Fruit fly (Drosophila melanogaster) whole organism, embryonic: ENCODE results near the gene Rbbp5.

Experiments used
- Antp ChIP-seq: fragments of 200-800 bp; sonication (Bioruptor generic); optimal IDR thresholded peaks from 3 replicates; lab custom pipeline; 2016; ENCODE audit warnings: missing biosample characterization, missing genetic modification characterization
- CG10209 ChIP-seq: fragments of 200-800 bp; sonication (Bioruptor generic); optimal IDR thresholded peaks from 3 replicates; lab custom pipeline; 2017; ENCODE audit warnings: missing biosample characterization, mild to moderate bottlenecking, missing genetic modification characterization, missing genetic modification reagents
- CG10565 ChIP-seq: fragments of 200-800 bp; sonication (Bioruptor generic); optimal IDR thresholded peaks from 3 replicates; lab custom pipeline; 2016; ENCODE audit warnings: missing biosample characterization, mild to moderate bottlenecking, missing genetic modification characterization
- CG11504 ChIP-seq: fragments of 200-800 bp; sonication (Bioruptor generic); optimal IDR thresholded peaks from 3 replicates; lab custom pipeline; 2019; ENCODE audit warnings: missing biosample characterization, mild to moderate bottlenecking, missing genetic modification characterization, moderate library complexity
- CG11560 ChIP-seq: fragments of 200-800 bp; sonication (Bioruptor generic); IDR thresholded peaks from 3 replicates; pipeline ENCODE4 v1.3.6; 2022; ENCODE audit warnings: missing biosample characterization, missing genetic modification characterization
- CG12219 ChIP-seq: fragments of 200-800 bp; sonication (Bioruptor generic); optimal IDR thresholded peaks from 3 replicates; lab custom pipeline; 2018; ENCODE audit warnings: missing biosample characterization, mild to moderate bottlenecking, missing genetic modification characterization
- CG12744 ChIP-seq: fragments of 200-800 bp; sonication (Bioruptor generic); optimal IDR thresholded peaks from 2 replicates; lab custom pipeline; 2016; ENCODE audit warnings: missing biosample characterization, missing genetic modification characterization
- CG12769 ChIP-seq: fragments of 200-800 bp; sonication (Bioruptor generic); optimal IDR thresholded peaks from 2 replicates; lab custom pipeline; 2019; ENCODE audit warnings: missing biosample characterization, mild to moderate bottlenecking, missing genetic modification characterization, moderate library complexity
- CG13123 ChIP-seq: fragments of 200-800 bp; sonication (Bioruptor generic); optimal IDR thresholded peaks from 2 replicates; lab custom pipeline; 2016; ENCODE audit warnings: missing biosample characterization, missing genetic modification characterization
- CG17186 ChIP-seq: fragments of 200-800 bp; sonication (Bioruptor generic); optimal IDR thresholded peaks from 3 replicates; lab custom pipeline; 2017; ENCODE audit warnings: missing biosample characterization, missing genetic modification reagents, missing genetic modification characterization
- CG17802 ChIP-seq: fragments of 200-800 bp; sonication (Bioruptor generic); optimal IDR thresholded peaks from 2 replicates; lab custom pipeline; 2018; ENCODE audit warnings: missing biosample characterization, mild to moderate bottlenecking, missing genetic modification characterization, moderate library complexity
- CG18476 ChIP-seq: fragments of 200-800 bp; sonication (Bioruptor generic); optimal IDR thresholded peaks from 2 replicates; lab custom pipeline; 2016; ENCODE audit warnings: missing biosample characterization, mild to moderate bottlenecking, missing genetic modification characterization
- CG2199 ChIP-seq: fragments of 200-800 bp; sonication (Bioruptor generic); IDR thresholded peaks from 3 replicates; pipeline ENCODE4 v1.3.6; 2022; ENCODE audit warnings: missing biosample characterization, missing genetic modification characterization
- CG30431 ChIP-seq: fragments of 200-800 bp; sonication (Bioruptor generic); optimal IDR thresholded peaks from 2 replicates; lab custom pipeline; 2017; ENCODE audit warnings: missing biosample characterization, missing genetic modification characterization
- CG3065 ChIP-seq: fragments of 200-800 bp; sonication (Bioruptor generic); optimal IDR thresholded peaks from 2 replicates; lab custom pipeline; 2016; ENCODE audit warnings: missing biosample characterization, missing genetic modification characterization
- CG31365 ChIP-seq: fragments of 200-800 bp; sonication (Bioruptor generic); optimal IDR thresholded peaks from 2 replicates; lab custom pipeline; 2018; ENCODE audit warnings: missing biosample characterization, mild to moderate bottlenecking, missing genetic modification characterization
- CG3163 ChIP-seq: fragments of 200-800 bp; sonication (Bioruptor generic); optimal IDR thresholded peaks from 3 replicates; lab custom pipeline; 2016; ENCODE audit warnings: missing biosample characterization, missing genetic modification characterization
- CG34376 ChIP-seq: fragments of 200-800 bp; sonication (Bioruptor generic); optimal IDR thresholded peaks from 2 replicates; lab custom pipeline; 2018; ENCODE audit warnings: missing biosample characterization, mild to moderate bottlenecking, missing genetic modification characterization
- CG3726 ChIP-seq: fragments of 200-800 bp; sonication (Bioruptor generic); IDR thresholded peaks from 3 replicates; pipeline ENCODE4, ENCODE4 v1.3.6; 2022; ENCODE audit warnings: missing biosample characterization, missing genetic modification characterization
- CG4328 ChIP-seq: fragments of 200-800 bp; sonication (Bioruptor generic); optimal IDR thresholded peaks from 3 replicates; lab custom pipeline; 2017; ENCODE audit warnings: missing biosample characterization, missing genetic modification reagents, missing genetic modification characterization
- CG6765 ChIP-seq: fragments of 200-800 bp; sonication (Bioruptor generic); optimal IDR thresholded peaks from 3 replicates; lab custom pipeline; 2017; ENCODE audit warnings: missing biosample characterization, mild to moderate bottlenecking, missing genetic modification characterization
- CG8089 ChIP-seq: fragments of 200-800 bp; sonication (Bioruptor generic); optimal IDR thresholded peaks from 3 replicates; lab custom pipeline; 2016; ENCODE audit warnings: missing biosample characterization, missing genetic modification characterization
- CG9437 ChIP-seq: fragments of 200-800 bp; sonication (Bioruptor generic); optimal IDR thresholded peaks from 2 replicates; lab custom pipeline; 2018; ENCODE audit warnings: missing biosample characterization, mild to moderate bottlenecking, missing genetic modification characterization
- Dad ChIP-seq: fragments of 200-800 bp; sonication (Bioruptor generic); optimal IDR thresholded peaks from 3 replicates; lab custom pipeline; 2016; ENCODE audit warnings: missing biosample characterization, missing genetic modification characterization
- Ets65A ChIP-seq: fragments of 200-800 bp; sonication (Bioruptor generic); peaks from one replicate; lab custom pipeline; 2016; ENCODE audit warnings: missing biosample characterization, missing genetic modification characterization
- HHEX ChIP-seq: fragments of 200-800 bp; sonication (Bioruptor generic); optimal IDR thresholded peaks from 3 replicates; lab custom pipeline; 2017; ENCODE audit warnings: missing biosample characterization, mild to moderate bottlenecking, missing genetic modification characterization, missing genetic modification reagents
- HLHmδ ChIP-seq: fragments of 200-800 bp; sonication (Bioruptor generic); optimal IDR thresholded peaks from 2 replicates; lab custom pipeline; 2018; ENCODE audit warnings: missing biosample characterization, mild to moderate bottlenecking, missing genetic modification characterization, moderate library complexity
- HmgD ChIP-seq: fragments of 200-800 bp; sonication (Bioruptor generic); optimal IDR thresholded peaks from 3 replicates; lab custom pipeline; 2016; ENCODE audit warnings: missing biosample characterization, missing genetic modification characterization
- Hmr ChIP-seq: fragments of 200-800 bp; sonication (Bioruptor generic); optimal IDR thresholded peaks from 3 replicates; lab custom pipeline; 2017; ENCODE audit warnings: mild to moderate bottlenecking, missing biosample characterization, missing genetic modification reagents, missing genetic modification characterization
- NFAT ChIP-seq: fragments of 200-800 bp; sonication (Bioruptor generic); IDR thresholded peaks from 2 replicates; pipeline ENCODE4 v1.3.6; 2022; ENCODE audit warnings: missing biosample characterization, missing genetic modification characterization
- Optix ChIP-seq: fragments of 200-800 bp; sonication (Bioruptor generic); IDR thresholded peaks from 3 replicates; pipeline ENCODE4 v1.3.6; 2022; ENCODE audit warnings: missing biosample characterization, missing genetic modification characterization
- Sox100B ChIP-seq: fragments of 200-800 bp; sonication (Bioruptor generic); optimal IDR thresholded peaks from 3 replicates; lab custom pipeline; 2018; ENCODE audit warnings: missing biosample characterization, mild to moderate bottlenecking, missing genetic modification characterization
- ap ChIP-seq: fragments of 200-800 bp; sonication (Bioruptor generic); IDR thresholded peaks from 2 replicates; pipeline ENCODE4 v1.3.6; 2022; ENCODE audit warnings: missing biosample characterization, missing genetic modification characterization
- ara ChIP-seq: fragments of 200-800 bp; sonication (Bioruptor generic); IDR thresholded peaks from 2 replicates; pipeline ENCODE4 v1.3.6; 2022; ENCODE audit warnings: missing biosample characterization, missing genetic modification characterization
- ato ChIP-seq: fragments of 200-800 bp; sonication (Bioruptor generic); IDR thresholded peaks from 2 replicates; pipeline ENCODE4 v1.3.6; 2022; ENCODE audit warnings: missing biosample characterization, missing genetic modification characterization; ENCODE audit not compliant: partially characterized antibody
- bbx ChIP-seq: fragments of 200-800 bp; sonication (Bioruptor generic); IDR thresholded peaks from 2 replicates; pipeline ENCODE4 v1.3.6; 2022; ENCODE audit warnings: missing biosample characterization, missing genetic modification characterization; ENCODE audit not compliant: partially characterized antibody
- bowl ChIP-seq: fragments of 200-800 bp; sonication (Bioruptor generic); IDR thresholded peaks from 2 replicates; pipeline ENCODE4 v1.3.6; 2022; ENCODE audit warnings: missing biosample characterization, missing genetic modification characterization
- ci ChIP-seq: fragments of 200-800 bp; sonication (Bioruptor generic); IDR thresholded peaks from 3 replicates; pipeline ENCODE4 v1.3.6; 2022; ENCODE audit warnings: missing biosample characterization, missing genetic modification characterization
- croc ChIP-seq: fragments of 200-800 bp; sonication (Bioruptor generic); conservative IDR thresholded peaks from 3 replicates; pipeline ENCODE4 v1.3.6; 2022; ENCODE audit warnings: missing biosample characterization, missing genetic modification characterization
- cwo ChIP-seq: fragments of 200-800 bp; sonication (Bioruptor generic); optimal IDR thresholded peaks from 3 replicates; lab custom pipeline; 2017; ENCODE audit warnings: missing biosample characterization, missing genetic modification characterization, mild to moderate bottlenecking, moderate library complexity, missing genetic modification reagents
- gfzf ChIP-seq: fragments of 200-800 bp; sonication (Bioruptor generic); optimal IDR thresholded peaks from 2 replicates; lab custom pipeline; 2016; ENCODE audit warnings: missing biosample characterization, mild to moderate bottlenecking, missing genetic modification characterization, moderate library complexity
- jing ChIP-seq: fragments of 200-800 bp; sonication (Bioruptor generic); optimal IDR thresholded peaks from 2 replicates; lab custom pipeline; 2018; ENCODE audit warnings: missing biosample characterization, mild to moderate bottlenecking, missing genetic modification characterization
- kni ChIP-seq: fragments of 200-800 bp; sonication (Bioruptor generic); optimal IDR thresholded peaks from 3 replicates; lab custom pipeline; 2017; ENCODE audit warnings: mild to moderate bottlenecking, missing biosample characterization, missing genetic modification reagents, missing genetic modification characterization
- nmo ChIP-seq: fragments of 200-800 bp; sonication (Bioruptor generic); optimal IDR thresholded peaks from 2 replicates; lab custom pipeline; 2018; ENCODE audit warnings: missing biosample characterization, mild to moderate bottlenecking, missing genetic modification characterization, moderate library complexity
- pan ChIP-seq, 4 experiments: fragments of >200 bp in 3 of 4; fragments of 200-800 bp in 1 of 4; sonication (Bioruptor generic) in 1 of 4; optimal IDR thresholded peaks in 3 of 4; IDR thresholded peaks in 1 of 4; 2 replicates each; pipeline versions ENCODE4 v1.3.6 to Lab custom; 2017 to 2022; ENCODE audit warnings: missing biosample characterization in 2 of 4, missing genetic modification characterization in 2 of 4, mixed read lengths in 1 of 4
- salm ChIP-seq: fragments of 200-800 bp; sonication (Bioruptor generic); optimal IDR thresholded peaks from 2 replicates; lab custom pipeline; 2018; ENCODE audit warnings: missing biosample characterization, mild to moderate bottlenecking, missing genetic modification characterization
- scrt ChIP-seq: fragments of 200-800 bp; sonication (Bioruptor generic); optimal IDR thresholded peaks from 2 replicates; lab custom pipeline; 2018; ENCODE audit warnings: missing biosample characterization, mild to moderate bottlenecking, missing genetic modification characterization, moderate library complexity
- so ChIP-seq: fragments of 200-800 bp; sonication (Bioruptor generic); IDR thresholded peaks from 3 replicates; pipeline ENCODE4 v1.3.6; 2022; ENCODE audit warnings: missing biosample characterization, missing genetic modification characterization
- tup ChIP-seq: fragments of 200-800 bp; sonication (Bioruptor generic); optimal IDR thresholded peaks from 2 replicates; lab custom pipeline; 2016; ENCODE audit warnings: missing biosample characterization, mild to moderate bottlenecking, missing genetic modification characterization, moderate library complexity

Rbbp5 gene

dm6 chr3L:20395257-20395909 lies 47.6 kb upstream of the Rbbp5 start (continued):
- TF ChIP-seq CG12769 (tag; lab: Kevin White, UChicago) (peak; percentile 73), CG17186 (no peak), CG9437 (GFP tag; lab: Kevin White, UChicago) (no peak), CG17802 (tag; lab: Kevin White, UChicago) (no peak), gfzf (GFP tag; lab: Kevin White, UChicago) (no peak), cwo (GFP tag; lab: Kevin White, UChicago) (peak; percentile 85), HHEX (GFP tag; lab: Kevin White, UChicago) (no peak), croc (GFP tag; lab: Robert Waterston, UW) (no peak), CG30431 (GFP tag; lab: Kevin White, UChicago) (no peak), ap (no peak), so (GFP tag; lab: Robert Waterston, UW) (peak; percentile 38; the same call in 2 of the 3 replicates), ci (GFP tag; lab: Robert Waterston, UW) (no peak), Optix (GFP tag; lab: Robert Waterston, UW) (no peak), ara (GFP tag; lab: Robert Waterston, UW) (no peak), CG13123 (GFP tag; lab: Kevin White, UChicago) (no peak), HLHmδ (GFP tag; lab: Kevin White, UChicago) (no peak), Antp (peak; percentile 13), NFAT (GFP tag; lab: Robert Waterston, UW) (peak; percentile 29), Sox100B (peak; percentile 13), jing (GFP tag; lab: Kevin White, UChicago) (no peak), CG10565 (GFP tag; lab: Kevin White, UChicago) (no peak), CG8089 (GFP tag; lab: Kevin White, UChicago) (no peak), CG12744 (GFP tag; lab: Kevin White, UChicago) (no peak), bowl (GFP tag; lab: Robert Waterston, UW) (no peak), Hmr (GFP tag; lab: Kevin White, UChicago) (peak; percentile 79), CG2199 (GFP tag; lab: Robert Waterston, UW) (peak; percentile 89; the same call in 2 of the 3 replicates), nmo (GFP tag; lab: Kevin White, UChicago) (peak; percentile 33), pan (optimal IDR thresholded peaks at IDR 0.05; lab: Kevin White, UChicago) (no peak), pan (GFP tag; optimal IDR thresholded peaks at IDR 0.05 in 1 of 2, IDR thresholded peaks at IDR 0.05 in 1 of 2) (peak in 1 of 2 experiments; percentile 31), CG3726 (GFP tag; lab: Robert Waterston, UW) (no peak), salm (no peak), Ets65A (peak; percentile 31), CG4328 (GFP tag; lab: Kevin White, UChicago) (peak; percentile 34), CG18476 (peak; percentile 31), CG11560 (no peak), CG31365 (tag; lab: Kevin White, UChicago) (no peak), CG12219 (GFP tag; lab: Kevin White, UChicago) (no peak), kni (GFP tag; lab: Kevin White, UChicago) (no peak), CG3163 (GFP tag; lab: Kevin White, UChicago) (peak; percentile 17), scrt (GFP tag; lab: Kevin White, UChicago) (no peak), tup (GFP tag; lab: Kevin White, UChicago) (no peak), CG10209 (GFP tag; lab: Kevin White, UChicago) (peak; percentile 40), ato (no peak), HmgD (GFP tag; lab: Kevin White, UChicago) (no peak), Dad (no peak), CG34376 (GFP tag; lab: Kevin White, UChicago) (peak; percentile 82), bbx (GFP tag; lab: Robert Waterston, UW) (0 out of 2 replicates have a peak, but pooled peaks have one; percentile 21), CG6765 (GFP tag; lab: Kevin White, UChicago) (peak; percentile 34), CG11504 (tag; lab: Kevin White, UChicago) (peak; percentile 53), CG3065 (GFP tag; lab: Kevin White, UChicago) (no peak)
